Fruit fly (Drosophila melanogaster) whole organism, adult: ENCODE measurements around the gene CG13926.

Source experiments
- CG33017 ChIP-seq: fragments of 200-800 bp; sonication (Bioruptor generic); optimal IDR thresholded peaks from 2 replicates; lab custom pipeline; 2018; ENCODE audit warnings: missing biosample characterization, mild to moderate bottlenecking, missing genetic modification characterization, moderate library complexity
- CG5204 ChIP-seq: fragments of 200-800 bp; sonication (Bioruptor generic); optimal IDR thresholded peaks from 2 replicates; lab custom pipeline; 2016; ENCODE audit warnings: missing biosample characterization, missing genetic modification characterization
- cnc ChIP-seq, 2 experiments: fragments of >200 bp; optimal IDR thresholded peaks; 2 replicates each; lab custom pipeline; 2017
- kay ChIP-seq: fragments of 200-800 bp; sonication (Bioruptor generic); peaks from one replicate; lab custom pipeline; 2016; ENCODE audit warnings: missing biosample characterization, missing genetic modification characterization, borderline replicate concordance

- TF ChIP-seq CG33017 (tag; lab: Kevin White, UChicago), result no peak
- no peak for TF ChIP-seq kay (GFP tag; lab: Kevin White, UChicago)
- no peak for TF ChIP-seq cnc (optimal IDR thresholded peaks at IDR 0.05; lab: Kevin White, UChicago)
- no peak for TF ChIP-seq CG5204 (GFP tag; lab: Kevin White, UChicago)
Observed at dm6 chr3L:1648690-1649355, 30.9 kb upstream of the CG13926 start, which contains the start of gene CG13920.
